Worm (Caenorhabditis elegans) whole organism, L1 larva: ENCODE measurements around the gene Y53F4B.9.

Experiments used
- C34B4.2 ChIP-seq: sonication (generic microtip); optimal IDR thresholded peaks from 2 replicates; lab custom pipeline; 2017; ENCODE audit warnings: mild to moderate bottlenecking, missing genetic modification characterization, missing compliant biosample characterization
- aha-1 ChIP-seq: fragments of 150-350 bp; optimal IDR thresholded peaks from 2 replicates; lab custom pipeline; 2014; ENCODE audit warnings: missing biosample characterization, missing genetic modification characterization
- aly-2 ChIP-seq: fragments of 150-350 bp; optimal IDR thresholded peaks from 2 replicates; lab custom pipeline; 2014; ENCODE audit warnings: missing biosample characterization, missing genetic modification characterization
- ceh-8 ChIP-seq: fragments of 200-800 bp; sonication (Bioruptor generic); optimal IDR thresholded peaks from 2 replicates; lab custom pipeline; 2018; ENCODE audit warnings: mild to moderate bottlenecking, missing genetic modification characterization, moderate library complexity, missing compliant biosample characterization
- ceh-82 ChIP-seq, 3 experiments: fragments of 150-350 bp in 1 of 3; sonication (generic microtip) in 2 of 3; optimal IDR thresholded peaks; 2 replicates each; lab custom pipeline; 2014 to 2017; ENCODE audit warnings: missing biosample characterization in 3 of 3, missing genetic modification characterization in 3 of 3
- ceh-88 ChIP-seq: fragments of 200-800 bp; sonication (Bioruptor generic); IDR thresholded peaks from 2 replicates; pipeline ENCODE4 v1.3.6; 2022; ENCODE audit warnings: missing genetic modification characterization, missing compliant biosample characterization
- ceh-90 ChIP-seq: sonication (generic microtip); optimal IDR thresholded peaks from 2 replicates; lab custom pipeline; 2016; ENCODE audit warnings: missing genetic modification characterization, missing compliant biosample characterization
- dpl-1 ChIP-seq, 3 experiments: fragments of 150-350 bp in 2 of 3; sonication (generic microtip) in 1 of 3; optimal IDR thresholded peaks; 2 replicates each; lab custom pipeline; 2014 to 2017; ENCODE audit warnings: missing biosample characterization in 3 of 3, missing genetic modification characterization in 3 of 3, missing genetic modification reagents in 3 of 3
- dsc-1 ChIP-seq: sonication (generic microtip); optimal IDR thresholded peaks from 2 replicates; lab custom pipeline; 2016; ENCODE audit warnings: mild to moderate bottlenecking, missing genetic modification characterization, missing compliant biosample characterization
- efl-3 ChIP-seq: fragments of 200-800 bp; sonication (Bioruptor generic); optimal IDR thresholded peaks from 2 replicates; lab custom pipeline; 2018; ENCODE audit warnings: mild to moderate bottlenecking, missing genetic modification characterization, missing compliant biosample characterization
- elt-2 ChIP-seq: sonication (generic microtip); optimal IDR thresholded peaks from 2 replicates; lab custom pipeline; 2016; ENCODE audit warnings: missing genetic modification characterization, mild to moderate bottlenecking, inconsistent platforms, missing compliant biosample characterization, missing genetic modification reagents
- fkh-4 ChIP-seq: sonication (generic microtip); optimal IDR thresholded peaks from 2 replicates; lab custom pipeline; 2016; ENCODE audit warnings: missing compliant biosample characterization, missing genetic modification characterization, borderline replicate concordance
- fkh-8 ChIP-seq: sonication (generic microtip); optimal IDR thresholded peaks from 2 replicates; lab custom pipeline; 2016; ENCODE audit warnings: mild to moderate bottlenecking, missing genetic modification characterization, missing compliant biosample characterization
- hlh-17 ChIP-seq: fragments of 200-800 bp; sonication (Bioruptor generic); optimal IDR thresholded peaks from 2 replicates; lab custom pipeline; 2018; ENCODE audit warnings: missing genetic modification characterization, mild to moderate bottlenecking, missing compliant biosample characterization, moderate library complexity, borderline replicate concordance
- hlh-4 ChIP-seq: sonication (generic microtip); optimal IDR thresholded peaks from 2 replicates; lab custom pipeline; 2016; ENCODE audit warnings: mild to moderate bottlenecking, missing genetic modification characterization, missing compliant biosample characterization
- irx-1 ChIP-seq: sonication (generic microtip); optimal IDR thresholded peaks from 2 replicates; lab custom pipeline; 2016; ENCODE audit warnings: missing genetic modification characterization, missing compliant biosample characterization
- jun-1 ChIP-seq: fragments of 150-350 bp; optimal IDR thresholded peaks from 2 replicates; lab custom pipeline; 2014; ENCODE audit warnings: missing biosample characterization, missing genetic modification reagents, missing genetic modification characterization
- lin-13 ChIP-seq: fragments of 150-350 bp; optimal IDR thresholded peaks from 2 replicates; lab custom pipeline; 2014; ENCODE audit warnings: missing biosample characterization, missing genetic modification reagents, missing genetic modification characterization
- lin-39 ChIP-seq: fragments of 150-350 bp; optimal IDR thresholded peaks from 2 replicates; lab custom pipeline; 2014; ENCODE audit warnings: missing biosample characterization, missing genetic modification reagents, missing genetic modification characterization
- mab-9 ChIP-seq: fragments of 200-800 bp; sonication (Bioruptor generic); IDR thresholded peaks from 2 replicates; pipeline ENCODE4 v1.3.6; 2022; ENCODE audit warnings: missing genetic modification reagents, missing genetic modification characterization, missing compliant biosample characterization
- mef-2 ChIP-seq: fragments of 150-350 bp; optimal IDR thresholded peaks from 2 replicates; lab custom pipeline; 2014; ENCODE audit warnings: missing biosample characterization, missing genetic modification characterization
- nhr-11 ChIP-seq: fragments of 150-350 bp; optimal IDR thresholded peaks from 2 replicates; lab custom pipeline; 2014; ENCODE audit warnings: missing biosample characterization, missing genetic modification characterization
- nhr-19 ChIP-seq: fragments of 200-800 bp; sonication (Bioruptor generic); conservative IDR thresholded peaks from 2 replicates; pipeline ENCODE4 v1.3.6; 2022; ENCODE audit warnings: missing genetic modification characterization, missing compliant biosample characterization
- nhr-237 ChIP-seq: fragments of 150-350 bp; optimal IDR thresholded peaks from 2 replicates; lab custom pipeline; 2014; ENCODE audit warnings: missing biosample characterization, missing genetic modification characterization
- nhr-76 ChIP-seq: sonication (generic microtip); optimal IDR thresholded peaks from 2 replicates; lab custom pipeline; 2017; ENCODE audit warnings: missing biosample characterization, missing genetic modification characterization
- nhr-84 ChIP-seq: sonication (generic microtip); optimal IDR thresholded peaks from 2 replicates; lab custom pipeline; 2017; ENCODE audit warnings: missing biosample characterization, missing genetic modification characterization
- nhr-85 ChIP-seq: sonication (generic microtip); peaks from one replicate; lab custom pipeline; 2016; ENCODE audit warnings: missing genetic modification characterization, inconsistent platforms, missing compliant biosample characterization
- pax-3 ChIP-seq: fragments of 200-800 bp; sonication (Bioruptor generic); optimal IDR thresholded peaks from 2 replicates; lab custom pipeline; 2018; ENCODE audit warnings: mild to moderate bottlenecking, missing genetic modification characterization, moderate library complexity, missing compliant biosample characterization
- skn-1 ChIP-seq: fragments of 150-350 bp; optimal IDR thresholded peaks from 2 replicates; lab custom pipeline; 2014; ENCODE audit warnings: missing biosample characterization, missing genetic modification characterization
- snpc-4 ChIP-seq: fragments of 150-350 bp; optimal IDR thresholded peaks from 2 replicates; lab custom pipeline; 2014; ENCODE audit warnings: missing biosample characterization, missing genetic modification characterization
- snu-23 ChIP-seq: sonication (generic microtip); optimal IDR thresholded peaks from 2 replicates; lab custom pipeline; 2016; ENCODE audit warnings: missing genetic modification characterization, missing compliant biosample characterization
- sox-4 ChIP-seq: sonication (generic microtip); optimal IDR thresholded peaks from 2 replicates; lab custom pipeline; 2016; ENCODE audit warnings: missing genetic modification characterization, missing compliant biosample characterization
- sptf-1 ChIP-seq: fragments of 150-350 bp; optimal IDR thresholded peaks from 2 replicates; lab custom pipeline; 2014; ENCODE audit warnings: missing biosample characterization, missing genetic modification characterization
- sup-37 ChIP-seq: fragments of 200-800 bp; sonication (Bioruptor generic); optimal IDR thresholded peaks from 2 replicates; lab custom pipeline; 2018; ENCODE audit warnings: mild to moderate bottlenecking, missing genetic modification characterization, missing compliant biosample characterization
- unc-130 ChIP-seq: fragments of 150-350 bp; optimal IDR thresholded peaks from 2 replicates; lab custom pipeline; 2017; ENCODE audit warnings: missing biosample characterization, missing genetic modification characterization, inconsistent platforms
- unc-30 ChIP-seq: sonication (generic microtip); optimal IDR thresholded peaks from 2 replicates; lab custom pipeline; 2017; ENCODE audit warnings: missing biosample characterization, missing genetic modification characterization
- unc-62 ChIP-seq: fragments of 150-350 bp; optimal IDR thresholded peaks from 2 replicates; lab custom pipeline; 2014; ENCODE audit warnings: missing biosample characterization, missing genetic modification reagents, missing genetic modification characterization
- unc-98 ChIP-seq: fragments of 200-800 bp; sonication (Bioruptor generic); IDR thresholded peaks from 2 replicates; pipeline ENCODE4 v1.3.6; 2022; ENCODE audit warnings: missing genetic modification characterization, missing compliant biosample characterization
- vab-15 ChIP-seq: sonication (generic microtip); optimal IDR thresholded peaks from 2 replicates; lab custom pipeline; 2017; ENCODE audit warnings: missing genotype, mild to moderate bottlenecking, missing genetic modification characterization, missing compliant biosample characterization
- zip-4 ChIP-seq: fragments of 200-800 bp; sonication (Bioruptor generic); optimal IDR thresholded peaks from 2 replicates; lab custom pipeline; 2018; ENCODE audit warnings: mild to moderate bottlenecking, missing genetic modification characterization, moderate library complexity, missing compliant biosample characterization
- ztf-11 ChIP-seq, 2 experiments: sonication (generic microtip); optimal IDR thresholded peaks; 2 replicates each; lab custom pipeline; 2016 to 2017; ENCODE audit warnings: missing genetic modification characterization in 2 of 2, missing biosample characterization in 1 of 2, missing compliant biosample characterization in 1 of 2

Gene Y53F4B.9

ce11 chrII:15010366-15011235 is at the start of gene Y53F4B.9, which contains the start of gene Y53F4B.11 (continued):
- TF ChIP-seq ceh-90 (tag; lab: Kevin White, UChicago) (no peak), C34B4.2 (tag; lab: Kevin White, UChicago) (no peak), snpc-4 (tag; lab: Kevin White, UChicago) (peak; percentile 88), nhr-76 (tag; lab: Kevin White, UChicago) (no peak), nhr-84 (tag; lab: Kevin White, UChicago) (no peak), dsc-1 (tag; lab: Kevin White, UChicago) (peak; percentile 61), fkh-8 (peak; percentile 75), aly-2 (tag; lab: Kevin White, UChicago) (peak; percentile 82), ceh-88 (GFP tag; lab: Robert Waterston, UW) (peak; percentile 50; the same call in 1 of the 2 replicates), zip-4 (GFP tag; lab: Kevin White, UChicago) (peak; percentile 42), unc-62 (GFP tag; lab: Kevin White, UChicago) (no peak), fkh-4 (tag; lab: Kevin White, UChicago) (no peak), mef-2 (tag; lab: Kevin White, UChicago) (no peak), dpl-1 (GFP tag; optimal IDR thresholded peaks at IDR 0.05; lab: Kevin White, UChicago) (peak; percentile 99 to 100 (median 99)), nhr-11 (tag; lab: Kevin White, UChicago) (peak; percentile 16), vab-15 (tag; lab: Kevin White, UChicago) (peak; percentile 38), hlh-4 (no peak), irx-1 (tag; lab: Kevin White, UChicago) (peak; percentile 58), unc-98 (no peak), efl-3 (GFP tag; lab: Kevin White, UChicago) (no peak), pax-3 (tag; lab: Kevin White, UChicago) (peak; percentile 63), jun-1 (tag; lab: Kevin White, UChicago) (peak; percentile 73), unc-130 (tag; lab: Kevin White, UChicago) (peak; percentile 65), lin-13 (GFP tag; lab: Kevin White, UChicago) (peak; percentile 78), unc-30 (tag; lab: Kevin White, UChicago) (no peak), mab-9 (GFP tag; lab: Robert Waterston, UW) (peak; percentile 56; the same call in 1 of the 2 replicates), aha-1 (tag; lab: Kevin White, UChicago) (no peak), sox-4 (tag; lab: Kevin White, UChicago) (peak; percentile 23), nhr-85 (tag; lab: Kevin White, UChicago) (peak; percentile 39), skn-1 (peak; percentile 68), snu-23 (GFP tag; lab: Kevin White, UChicago) (peak; percentile 85), sup-37 (GFP tag; lab: Kevin White, UChicago) (no peak), ceh-8 (GFP tag; lab: Kevin White, UChicago) (peak; percentile 22), nhr-19 (GFP tag; lab: Robert Waterston, UW) (peak; percentile 84)

- TF ChIP-seq C34B4.2 (tag; lab: Kevin White, UChicago) = no peak
- no peak for TF ChIP-seq elt-2 (tag; lab: Kevin White, UChicago)
- no peak for TF ChIP-seq ceh-90 (tag; lab: Kevin White, UChicago)
- TF ChIP-seq zip-4 (GFP tag; lab: Kevin White, UChicago) = no peak
- no peak for TF ChIP-seq lin-39 (tag; lab: Kevin White, UChicago)
- no peak for TF ChIP-seq ceh-88 (GFP tag; lab: Robert Waterston, UW)
- TF ChIP-seq irx-1 (tag; lab: Kevin White, UChicago) = no peak
- TF ChIP-seq ceh-82 (tag; optimal IDR thresholded peaks at IDR 0.05; lab: Kevin White, UChicago) = no peak
- TF ChIP-seq hlh-17 (GFP tag; lab: Kevin White, UChicago) = no peak
- no peak for TF ChIP-seq ztf-11 (tag; optimal IDR thresholded peaks at IDR 0.05; lab: Kevin White, UChicago)
- no peak for TF ChIP-seq sptf-1 (tag; lab: Kevin White, UChicago)
- no peak for TF ChIP-seq nhr-237 (tag; lab: Kevin White, UChicago)
Measured at ce11 chrII:15058282-15058681, 48.1 kb upstream of the Y53F4B.9 start, which contains the start of gene Y53F4B.17. Gene Y53F4B.17 (plus strand): TSS chrII:15058656.
